Fruit fly (Drosophila melanogaster) whole organism, wandering third instar larva: Measurements from ENCODE around the gene CG13247.
A peak's percentile ranks its signal among the peaks of the same experiment; 100 is the strongest.

ENCODE experiments used
- Hr78 ChIP-seq: fragments of >200 bp; optimal IDR thresholded peaks from 2 replicates; lab custom pipeline; 2017; ENCODE audit warnings: missing biosample characterization, missing genetic modification characterization
- Mio ChIP-seq: sonication (Bioruptor generic); optimal IDR thresholded peaks from 2 replicates; lab custom pipeline; 2016; ENCODE audit warnings: missing biosample characterization, missing genetic modification characterization
- Vsx2 ChIP-seq: fragments of 200-300, 225-300 bp; sonication (Bioruptor generic); optimal IDR thresholded peaks from 2 replicates; lab custom pipeline; 2018; ENCODE audit warnings: missing biosample characterization, missing genetic modification characterization; ENCODE audit not compliant: partially characterized antibody
- br ChIP-seq: fragments of 200-800 bp; sonication (Bioruptor generic); optimal IDR thresholded peaks from 2 replicates; lab custom pipeline; 2016; ENCODE audit warnings: missing biosample characterization, missing genetic modification characterization
- brk ChIP-seq: fragments of 200-800 bp; sonication (Bioruptor generic); optimal IDR thresholded peaks from 2 replicates; lab custom pipeline; 2016; ENCODE audit warnings: missing biosample characterization, mild to moderate bottlenecking, missing genetic modification characterization
- h ChIP-seq: fragments of 200-800 bp; sonication (Bioruptor generic); optimal IDR thresholded peaks from 3 replicates; lab custom pipeline; 2016; ENCODE audit warnings: missing biosample characterization, mild to moderate bottlenecking, missing genetic modification characterization
- lola ChIP-seq: fragments of >200 bp; optimal IDR thresholded peaks from 2 replicates; lab custom pipeline; 2017; ENCODE audit warnings: missing biosample characterization, missing genetic modification characterization

DNA sequence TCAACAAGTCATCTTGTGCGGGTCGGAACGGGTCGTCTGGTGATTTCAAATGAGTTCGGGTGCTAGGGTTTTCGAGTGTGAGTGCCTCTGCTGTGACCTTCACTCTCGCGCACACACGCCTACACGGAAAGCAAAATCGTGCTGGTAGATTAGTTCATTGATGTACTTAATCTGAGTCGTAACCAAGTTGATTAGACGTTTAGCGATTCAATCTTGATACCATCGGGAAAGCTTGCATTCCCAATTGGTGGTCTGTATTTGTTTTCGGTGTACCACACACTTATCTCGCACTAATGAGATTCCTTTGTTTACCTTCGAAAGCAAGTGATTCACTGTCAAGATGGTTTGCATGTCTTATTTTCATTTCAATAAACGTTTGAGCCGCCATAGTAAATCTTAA lies 18.9 kb downstream of the CG13247 start:
- TF ChIP-seq brk (GFP tag; lab: Kevin White, UChicago) (peak; percentile 20), lola (GFP tag; lab: Kevin White, UChicago) (no peak), Vsx2 (GFP tag; lab: Kevin White, UChicago) (no peak), br (no peak), Mio (no peak), h (GFP tag; lab: Kevin White, UChicago) (peak; percentile 73), Hr78 (GFP tag; lab: Kevin White, UChicago) (no peak)
